1 worm cellular context compared by ENCODE assay signal in genomic region chrV:13807232-13807631, ce11.
A peak's percentile ranks its signal among the peaks of the same experiment; 100 is the strongest.
TF ChIP-seq lines count a peak whose summit lies in the region.

Gene swan-1 (minus strand): TSS chrV:13807237.

TF ChIP-seq in whole organism, L1 larva, 84 proteins besides CTCF, POLR2A, EP300 and RAD21 (continued from another document):
- TF ChIP-seq fkh-8 (tag; optimal IDR thresholded peaks at IDR 0.05; lab: Kevin White, UChicago) (no peak), blmp-1 (tag; optimal IDR thresholded peaks at IDR 0.05; lab: Kevin White, UChicago) (peak; percentile 69), rnt-1 (tag; optimal IDR thresholded peaks at IDR 0.05; lab: Kevin White, UChicago) (peak; percentile 26), fkh-10 (GFP tag; optimal IDR thresholded peaks at IDR 0.05; lab: Kevin White, UChicago) (no peak)
TF ChIP-seq in whole organism, L1 larva: peak in this region for 9.
